Worm (Caenorhabditis elegans): Measurements from ENCODE around the gene B0464.9.

B0464.9 gene

ce11 chrIII:9500267-9500666 is 34.7 kb downstream of the B0464.9 start, which contains the start of gene sod-4 (continued):
- no peak for TF ChIP-seq ceh-14 (tag; optimal IDR thresholded peaks at IDR 0.05)

- no peak for TF ChIP-seq ceh-31 (tag; optimal IDR thresholded peaks at IDR 0.05)
- no peak for TF ChIP-seq hlh-15 (tag; optimal IDR thresholded peaks at IDR 0.05)
- TF ChIP-seq ceh-30 (tag; optimal IDR thresholded peaks at IDR 0.05) = no peak
- no peak for TF ChIP-seq K02D7.2 (tag; optimal IDR thresholded peaks at IDR 0.05)
- TF ChIP-seq hlh-13 (GFP tag; optimal IDR thresholded peaks at IDR 0.05) = no peak
These were observed 35.5 kb downstream of the B0464.9 start for ce11 chrIII:9501072-9501471.

ce11 chrIII:9502155-9502714 is 36.7 kb downstream of the B0464.9 start:
- TF ChIP-seq ceh-34 (tag; optimal IDR thresholded peaks at IDR 0.05) (no peak), rnt-1 (tag; optimal IDR thresholded peaks at IDR 0.05) (no peak), tbx-7 (tag; optimal IDR thresholded peaks at IDR 0.05) (no peak), pha-4 (tag; optimal IDR thresholded peaks at IDR 0.05) (no peak), ceh-31 (tag; optimal IDR thresholded peaks at IDR 0.05) (no peak), fkh-6 (tag; optimal IDR thresholded peaks at IDR 0.05) (no peak), unc-42 (tag; optimal IDR thresholded peaks at IDR 0.05) (no peak), mec-3 (tag; optimal IDR thresholded peaks at IDR 0.05; ENCODE audit: borderline replicate concordance) (no peak), ceh-6 (GFP tag; optimal IDR thresholded peaks at IDR 0.05) (no peak), ref-2 (tag; optimal IDR thresholded peaks at IDR 0.05) (no peak), ceh-9 (tag; optimal IDR thresholded peaks at IDR 0.05) (no peak), fax-1 (tag; optimal IDR thresholded peaks at IDR 0.05) (no peak), ahr-1 (tag; optimal IDR thresholded peaks at IDR 0.05) (no peak), pag-3 (tag; optimal IDR thresholded peaks at IDR 0.05; ENCODE audit: borderline replicate concordance) (no peak), ceh-48 (tag; optimal IDR thresholded peaks at IDR 0.05) (no peak), K02D7.2 (tag; optimal IDR thresholded peaks at IDR 0.05) (no peak), C08G9.2 (tag; optimal IDR thresholded peaks at IDR 0.05) (no peak)

- TF ChIP-seq ceh-30 (tag; optimal IDR thresholded peaks at IDR 0.05) (no peak), ahr-1 (tag; optimal IDR thresholded peaks at IDR 0.05) (no peak), ceh-14 (tag; optimal IDR thresholded peaks at IDR 0.05) (no peak), hlh-13 (GFP tag; optimal IDR thresholded peaks at IDR 0.05) (no peak), nfya-1 (tag; optimal IDR thresholded peaks at IDR 0.05) (no peak), ceh-18 (tag; optimal IDR thresholded peaks at IDR 0.05) (no peak), nhr-11 (tag; optimal IDR thresholded peaks at IDR 0.05) (no peak), madf-2 (tag; optimal IDR thresholded peaks at IDR 0.05) (no peak), npax-4 (tag; optimal IDR thresholded peaks at IDR 0.05) (no peak), dve-1 (tag; optimal IDR thresholded peaks at IDR 0.05) (no peak), zip-5 (tag; optimal IDR thresholded peaks at IDR 0.05) (no peak), C08G9.2 (tag; optimal IDR thresholded peaks at IDR 0.05) (no peak), hlh-6 (tag; optimal IDR thresholded peaks at IDR 0.05) (no peak), fkh-6 (tag; optimal IDR thresholded peaks at IDR 0.05) (no peak), unc-42 (tag; optimal IDR thresholded peaks at IDR 0.05) (no peak), Y22D7AL.16 (tag; optimal IDR thresholded peaks at IDR 0.05) (no peak), eyg-1 (tag; optimal IDR thresholded peaks at IDR 0.05) (no peak)
These were observed 38.8 kb downstream of the B0464.9 start for ce11 chrIII:9504347-9504746.

- TF ChIP-seq sox-4 (tag; optimal IDR thresholded peaks at IDR 0.05) (no peak), ref-2 (tag; optimal IDR thresholded peaks at IDR 0.05) (no peak), hlh-30 (tag; optimal IDR thresholded peaks at IDR 0.05; ENCODE audit: insufficient read depth) (peak; percentile 79), nfya-1 (tag; optimal IDR thresholded peaks at IDR 0.05) (peak; percentile 40)
These were observed 42.2 kb downstream of the B0464.9 start, which contains the start of gene vha-14 for ce11 chrIII:9507799-9508198. Gene vha-14 (plus strand): TSS chrIII:9508100.
